Fruit fly (Drosophila melanogaster) whole organism, embryonic: ENCODE data around the gene AsnRS.
A peak's percentile ranks its signal among the peaks of the same experiment; 100 is the strongest.

Experiments used
- Adf1 ChIP-seq: fragments of 200-800 bp; sonication (Bioruptor generic); IDR thresholded peaks from 2 replicates; pipeline ENCODE4 v1.3.6; 2022; ENCODE audit warnings: missing biosample characterization, missing genetic modification characterization
- Bdp1 ChIP-seq: fragments of 200-800 bp; sonication (Bioruptor generic); optimal IDR thresholded peaks from 3 replicates; lab custom pipeline; 2016; ENCODE audit warnings: missing biosample characterization, missing genetic modification characterization
- CG12071 ChIP-seq: fragments of 200-800 bp; sonication (Bioruptor generic); optimal IDR thresholded peaks from 3 replicates; lab custom pipeline; 2018; ENCODE audit warnings: missing biosample characterization, mild to moderate bottlenecking, missing genetic modification characterization
- CG13775 ChIP-seq: fragments of 200-800 bp; sonication (Bioruptor generic); optimal IDR thresholded peaks from 3 replicates; lab custom pipeline; 2017; ENCODE audit warnings: missing biosample characterization, mild to moderate bottlenecking, missing genetic modification characterization
- CG14014 ChIP-seq: fragments of 200-800 bp; sonication (Bioruptor generic); IDR thresholded peaks from 2 replicates; pipeline ENCODE4 v1.3.6; 2022; ENCODE audit warnings: missing biosample characterization, missing genetic modification characterization
- CG14441 ChIP-seq: fragments of 200-800 bp; sonication (Bioruptor generic); IDR thresholded peaks from 2 replicates; pipeline ENCODE4 v1.3.6; 2022; ENCODE audit warnings: missing biosample characterization, missing genetic modification characterization
- CG15269 ChIP-seq: fragments of 200-800 bp; sonication (Bioruptor generic); optimal IDR thresholded peaks from 2 replicates; lab custom pipeline; 2018; ENCODE audit warnings: missing biosample characterization, mild to moderate bottlenecking, missing genetic modification characterization, moderate library complexity
- CG17568 ChIP-seq: fragments of 200-800 bp; sonication (Bioruptor generic); optimal IDR thresholded peaks from 2 replicates; lab custom pipeline; 2018; ENCODE audit warnings: missing biosample characterization, mild to moderate bottlenecking, missing genetic modification characterization, moderate library complexity
- CG17912 ChIP-seq: fragments of 200-800 bp; sonication (Bioruptor generic); optimal IDR thresholded peaks from 2 replicates; lab custom pipeline; 2018; ENCODE audit warnings: missing biosample characterization, mild to moderate bottlenecking, missing genetic modification characterization
- CG18011 ChIP-seq: fragments of 200-800 bp; sonication (Bioruptor generic); optimal IDR thresholded peaks from 2 replicates; lab custom pipeline; 2017; ENCODE audit warnings: missing biosample characterization, missing genetic modification characterization, mild to moderate bottlenecking, moderate library complexity, missing genotype
- CG2116 ChIP-seq: fragments of 200-800 bp; sonication (Bioruptor generic); optimal IDR thresholded peaks from 3 replicates; lab custom pipeline; 2018; ENCODE audit warnings: missing biosample characterization, mild to moderate bottlenecking, missing genetic modification characterization
- CG2202 ChIP-seq: fragments of 200-800 bp; sonication (Bioruptor generic); optimal IDR thresholded peaks from 2 replicates; lab custom pipeline; 2018; ENCODE audit warnings: missing biosample characterization, mild to moderate bottlenecking, missing genetic modification characterization
- CG2712 ChIP-seq: fragments of 200-800 bp; optimal IDR thresholded peaks from 3 replicates; lab custom pipeline; 2019; ENCODE audit warnings: missing biosample characterization, mild to moderate bottlenecking, missing genetic modification characterization, moderate library complexity
- CG3065 ChIP-seq: fragments of 200-800 bp; sonication (Bioruptor generic); optimal IDR thresholded peaks from 2 replicates; lab custom pipeline; 2016; ENCODE audit warnings: missing biosample characterization, missing genetic modification characterization
- CG31388 ChIP-seq: fragments of 200-800 bp; sonication (Bioruptor generic); optimal IDR thresholded peaks from 2 replicates; lab custom pipeline; 2016; ENCODE audit warnings: missing biosample characterization, missing genetic modification characterization
- CG3163 ChIP-seq: fragments of 200-800 bp; sonication (Bioruptor generic); optimal IDR thresholded peaks from 3 replicates; lab custom pipeline; 2016; ENCODE audit warnings: missing biosample characterization, missing genetic modification characterization
- CG42726 ChIP-seq: fragments of 200-800 bp; sonication (Bioruptor generic); IDR thresholded peaks from 2 replicates; pipeline ENCODE4 v1.3.6; 2022; ENCODE audit warnings: missing biosample characterization, missing genetic modification characterization; ENCODE audit not compliant: partially characterized antibody
- CG6175 ChIP-seq: fragments of 200-800 bp; sonication (Bioruptor generic); IDR thresholded peaks from 3 replicates; pipeline ENCODE4 v1.3.6; 2022; ENCODE audit warnings: missing biosample characterization, missing genetic modification characterization
- CG6791 ChIP-seq: fragments of 200-800 bp; sonication (Bioruptor generic); IDR thresholded peaks from 3 replicates; pipeline ENCODE4 v1.3.6; 2022; ENCODE audit warnings: missing biosample characterization, missing genetic modification characterization; ENCODE audit not compliant: partially characterized antibody
- CG6813 ChIP-seq: fragments of 200-800 bp; sonication (Bioruptor generic); optimal IDR thresholded peaks from 2 replicates; lab custom pipeline; 2017; ENCODE audit warnings: missing biosample characterization, missing genetic modification characterization, mild to moderate bottlenecking, moderate library complexity, missing genetic modification reagents
- CG8478 ChIP-seq: fragments of >200 bp; optimal IDR thresholded peaks from 2 replicates; lab custom pipeline; 2018
- Camta ChIP-seq: fragments of 200-800 bp; sonication (Bioruptor generic); optimal IDR thresholded peaks from 2 replicates; lab custom pipeline; 2016; ENCODE audit warnings: missing biosample characterization, missing genetic modification characterization
- Dek ChIP-seq: fragments of 200-800 bp; sonication (Bioruptor generic); optimal IDR thresholded peaks from 3 replicates; lab custom pipeline; 2019; ENCODE audit warnings: missing biosample characterization, mild to moderate bottlenecking, missing genetic modification characterization, moderate library complexity
- Dfd ChIP-seq, 2 experiments: fragments of >200 bp; optimal IDR thresholded peaks; 2 replicates each; lab custom pipeline; 2017; ENCODE audit warnings: missing biosample characterization in 2 of 2, missing genetic modification characterization in 2 of 2
- E2f1 ChIP-seq: fragments of 200-800 bp; sonication (Bioruptor generic); IDR thresholded peaks from 2 replicates; pipeline ENCODE4 v1.3.6; 2022; ENCODE audit warnings: missing biosample characterization, missing genetic modification characterization
- Fer3 ChIP-seq: fragments of 200-800 bp; sonication (Bioruptor generic); optimal IDR thresholded peaks from 2 replicates; lab custom pipeline; 2018; ENCODE audit warnings: missing biosample characterization, mild to moderate bottlenecking, missing genetic modification characterization, moderate library complexity
- H2.0 ChIP-seq: fragments of 200-800 bp; sonication (Bioruptor generic); IDR thresholded peaks from 2 replicates; pipeline ENCODE4 v1.3.6; 2022; ENCODE audit warnings: missing biosample characterization, missing genetic modification characterization
- HmgZ ChIP-seq: fragments of 200-800 bp; sonication (Bioruptor generic); optimal IDR thresholded peaks from 2 replicates; lab custom pipeline; 2018; ENCODE audit warnings: missing biosample characterization, mild to moderate bottlenecking, missing genetic modification characterization
- Hr51 ChIP-seq, 2 experiments: fragments of 200-800 bp; sonication (Bioruptor generic); optimal IDR thresholded peaks; 2 replicates in 1 of 2; 3 replicates in 1 of 2; lab custom pipeline; 2016 to 2018; ENCODE audit warnings: missing biosample characterization in 2 of 2, missing genetic modification characterization in 2 of 2, mild to moderate bottlenecking in 1 of 2, moderate library complexity in 1 of 2
- Hr78 ChIP-seq, 2 experiments: fragments of 200-800 bp in 1 of 2; fragments of >200 bp in 1 of 2; sonication (Bioruptor generic) in 1 of 2; optimal IDR thresholded peaks; 2 replicates each; lab custom pipeline; 2017 to 2019; ENCODE audit warnings: missing biosample characterization in 2 of 2, missing genetic modification characterization in 2 of 2, mild to moderate bottlenecking in 1 of 2, moderate library complexity in 1 of 2
- Myb ChIP-seq: fragments of 200-800 bp; sonication (Bioruptor generic); optimal IDR thresholded peaks from 2 replicates; lab custom pipeline; 2016; ENCODE audit warnings: missing biosample characterization, missing genetic modification characterization
- Neu2 ChIP-seq: fragments of 200-800 bp; sonication (Bioruptor generic); optimal IDR thresholded peaks from 3 replicates; lab custom pipeline; 2016; ENCODE audit warnings: missing biosample characterization, missing genetic modification characterization, borderline replicate concordance
- Opbp ChIP-seq: fragments of 200-800 bp; sonication (Bioruptor generic); IDR thresholded peaks from 3 replicates; pipeline ENCODE4 v1.3.6; 2022; ENCODE audit warnings: missing biosample characterization, missing genetic modification characterization; ENCODE audit not compliant: partially characterized antibody
- Ravus ChIP-seq: fragments of 200-800 bp; sonication (Bioruptor generic); IDR thresholded peaks from 2 replicates; pipeline ENCODE4 v1.3.6; 2022; ENCODE audit warnings: missing biosample characterization, missing genetic modification characterization
- Sry-δ ChIP-seq: fragments of 200-800 bp; sonication (Bioruptor generic); optimal IDR thresholded peaks from 2 replicates; lab custom pipeline; 2016; ENCODE audit warnings: missing biosample characterization, missing genetic modification characterization
- Taf1 ChIP-seq: fragments of 200-800 bp; sonication (Bioruptor generic); IDR thresholded peaks from 2 replicates; pipeline ENCODE4 v1.3.6; 2022; ENCODE audit warnings: missing biosample characterization, missing genetic modification characterization
- cato ChIP-seq: fragments of 200-800 bp; sonication (Bioruptor generic); optimal IDR thresholded peaks from 2 replicates; lab custom pipeline; 2016; ENCODE audit warnings: missing biosample characterization, missing genetic modification characterization, borderline replicate concordance
- dmrt11E ChIP-seq: fragments of 200-800 bp; sonication (Bioruptor generic); optimal IDR thresholded peaks from 3 replicates; lab custom pipeline; 2018; ENCODE audit warnings: missing biosample characterization, mild to moderate bottlenecking, missing genetic modification characterization, moderate library complexity
- ems ChIP-seq: fragments of 200-800 bp; sonication (Bioruptor generic); optimal IDR thresholded peaks from 3 replicates; lab custom pipeline; 2016; ENCODE audit warnings: missing biosample characterization, missing genetic modification characterization
- esg ChIP-seq: fragments of 200-800 bp; sonication (Bioruptor generic); conservative IDR thresholded peaks from 2 replicates; pipeline ENCODE4 v1.3.6; 2022; ENCODE audit warnings: missing biosample characterization, missing genetic modification characterization
- h ChIP-seq: fragments of >200 bp; optimal IDR thresholded peaks from 2 replicates; lab custom pipeline; 2017
- jigr1 ChIP-seq: fragments of 200-800 bp; sonication (Bioruptor generic); IDR thresholded peaks from 3 replicates; pipeline ENCODE4 v1.3.6; 2022; ENCODE audit warnings: missing biosample characterization, missing genetic modification characterization
- pzg ChIP-seq: fragments of 200-800 bp; sonication (Bioruptor generic); optimal IDR thresholded peaks from 3 replicates; lab custom pipeline; 2018; ENCODE audit warnings: missing biosample characterization, mild to moderate bottlenecking, missing genetic modification characterization, moderate library complexity
- shn ChIP-seq: fragments of 200-800 bp; sonication (Bioruptor generic); optimal IDR thresholded peaks from 3 replicates; lab custom pipeline; 2016; ENCODE audit warnings: missing biosample characterization, missing genetic modification characterization
- sim ChIP-seq: fragments of 200-800 bp; sonication (Bioruptor generic); IDR thresholded peaks from 2 replicates; pipeline ENCODE4 v1.3.6; 2022; ENCODE audit warnings: missing biosample characterization, missing genetic modification characterization
- sima ChIP-seq: fragments of 200-800 bp; sonication (Bioruptor generic); optimal IDR thresholded peaks from 2 replicates; lab custom pipeline; 2016; ENCODE audit warnings: missing biosample characterization, missing genetic modification characterization
- sr ChIP-seq: fragments of 200-800 bp; sonication (Bioruptor generic); IDR thresholded peaks from 3 replicates; pipeline ENCODE4 v1.3.6; 2022; ENCODE audit warnings: missing biosample characterization, missing genetic modification characterization
- tna ChIP-seq: fragments of 200-800 bp; sonication (Bioruptor generic); IDR thresholded peaks from 2 replicates; pipeline ENCODE4 v1.3.6; 2022; ENCODE audit warnings: missing biosample characterization, missing genetic modification characterization; ENCODE audit not compliant: partially characterized antibody
- wek ChIP-seq: fragments of 200-800 bp; sonication (Bioruptor generic); optimal IDR thresholded peaks from 3 replicates; lab custom pipeline; 2018; ENCODE audit warnings: missing biosample characterization, mild to moderate bottlenecking, missing genetic modification characterization, moderate library complexity
- z ChIP-seq: fragments of 200-800 bp; sonication (Bioruptor generic); IDR thresholded peaks from 3 replicates; pipeline ENCODE4 v1.3.6; 2022; ENCODE audit warnings: missing biosample characterization, missing genetic modification characterization
- zfh1 ChIP-seq: fragments of 200-800 bp; sonication (Bioruptor generic); IDR thresholded peaks from 3 replicates; pipeline ENCODE4 v1.3.6; 2022; ENCODE audit warnings: missing biosample characterization, missing genetic modification characterization
- zfh2 ChIP-seq: fragments of 200-800 bp; sonication (Bioruptor generic); optimal IDR thresholded peaks from 2 replicates; lab custom pipeline; 2016; ENCODE audit warnings: missing biosample characterization, missing genetic modification characterization

AsnRS gene

dm6 chr2L:19120984-19121383 is 10.8 kb downstream of the AsnRS start (continued):
- TF ChIP-seq Adf1 (GFP tag; lab: Robert Waterston, UW) (no peak), sima (GFP tag; lab: Kevin White, UChicago) (no peak), CG17568 (GFP tag; lab: Kevin White, UChicago) (no peak), ems (peak; percentile 10), CG31388 (no peak), zfh1 (GFP tag; lab: Robert Waterston, UW) (no peak), CG17912 (GFP tag; lab: Kevin White, UChicago) (no peak), CG42726 (no peak), shn (GFP tag; lab: Kevin White, UChicago) (no peak), HmgZ (tag; lab: Kevin White, UChicago) (no peak), CG2712 (tag; lab: Kevin White, UChicago) (peak; percentile 27), Bdp1 (no peak), CG2116 (GFP tag; lab: Kevin White, UChicago) (peak; percentile 16), dmrt11E (tag; lab: Kevin White, UChicago) (no peak), Hr78 (GFP tag; optimal IDR thresholded peaks at IDR 0.05; lab: Kevin White, UChicago) (no peak), CG18011 (GFP tag; lab: Kevin White, UChicago) (no peak), CG6791 (GFP tag; lab: Robert Waterston, UW) (no peak), E2f1 (GFP tag; lab: Robert Waterston, UW) (no peak), wek (no peak), z (GFP tag; lab: Robert Waterston, UW) (no peak), Ravus (no peak), Camta (GFP tag; lab: Kevin White, UChicago) (peak; percentile 21), CG15269 (tag; lab: Kevin White, UChicago) (peak; percentile 54), CG2202 (tag; lab: Kevin White, UChicago) (no peak), H2.0 (GFP tag; lab: Robert Waterston, UW) (peak; percentile 7; the same call in 1 of the 2 replicates), CG8478 (lab: Kevin White, UChicago) (no peak), CG14441 (GFP tag; lab: Robert Waterston, UW) (0 out of 2 replicates have a peak, but pooled peaks have one; percentile 19), Fer3 (peak; percentile 42), tna (no peak), Opbp (GFP tag; lab: Robert Waterston, UW) (no peak), CG3163 (GFP tag; lab: Kevin White, UChicago) (no peak), pzg (GFP tag; lab: Kevin White, UChicago) (no peak), CG3065 (GFP tag; lab: Kevin White, UChicago) (no peak), esg (GFP tag; lab: Robert Waterston, UW) (peak; percentile 40; the same call in 1 of the 2 replicates), Taf1 (GFP tag; lab: Robert Waterston, UW) (no peak), CG6175 (GFP tag; lab: Robert Waterston, UW) (no peak), jigr1 (GFP tag; lab: Robert Waterston, UW) (no peak), Dek (tag; lab: Kevin White, UChicago) (peak; percentile 8), Myb (GFP tag; lab: Kevin White, UChicago) (peak; percentile 23), cato (GFP tag; lab: Kevin White, UChicago) (no peak), CG13775 (GFP tag; lab: Kevin White, UChicago) (peak; percentile 12), Sry-δ (GFP tag; lab: Kevin White, UChicago) (no peak), zfh2 (no peak), sim (GFP tag; lab: Robert Waterston, UW) (no peak), CG14014 (GFP tag; lab: Robert Waterston, UW) (no peak), Dfd (GFP tag; optimal IDR thresholded peaks at IDR 0.05; lab: Kevin White, UChicago) (no peak), CG12071 (GFP tag; lab: Kevin White, UChicago) (no peak), Hr51 (GFP tag; optimal IDR thresholded peaks at IDR 0.05; lab: Kevin White, UChicago) (peak in 1 of 2 experiments; percentile 50), sr (GFP tag; lab: Robert Waterston, UW) (no peak), CG6813 (GFP tag; lab: Kevin White, UChicago) (peak; percentile 13), Neu2 (GFP tag; lab: Kevin White, UChicago) (no peak), h (lab: Kevin White, UChicago) (no peak)
